Worm (Caenorhabditis elegans) whole organism, late embryonic: Measurements from ENCODE around the gene ZC53.1.

Source experiments
- C38D4.7 ChIP-seq: fragments of 200-800 bp; sonication (Bioruptor generic); optimal IDR thresholded peaks from 2 replicates; lab custom pipeline; 2018; ENCODE audit warnings: mild to moderate bottlenecking, missing genetic modification characterization, moderate library complexity, missing compliant biosample characterization
- K09A11.1 ChIP-seq: sonication (generic microtip); optimal IDR thresholded peaks from 2 replicates; lab custom pipeline; 2017; ENCODE audit warnings: antibody characterized with exemption, mild to moderate bottlenecking, missing genetic modification characterization, missing compliant biosample characterization; ENCODE audit not compliant: insufficient read depth
- T23F11.4 ChIP-seq: fragments of 200-800 bp; sonication (Bioruptor generic); optimal IDR thresholded peaks from 2 replicates; lab custom pipeline; 2018; ENCODE audit warnings: mild to moderate bottlenecking, missing genetic modification characterization, missing compliant biosample characterization
- Y22D7AL.16 ChIP-seq: sonication (generic microtip); optimal IDR thresholded peaks from 2 replicates; lab custom pipeline; 2016; ENCODE audit warnings: missing genetic modification characterization, missing compliant biosample characterization
- ahr-1 ChIP-seq: sonication (generic microtip); optimal IDR thresholded peaks from 2 replicates; lab custom pipeline; 2016; ENCODE audit warnings: missing genetic modification characterization, missing compliant biosample characterization
- ama-1 ChIP-seq: fragments of 150-350 bp; optimal IDR thresholded peaks from 2 replicates; lab custom pipeline; 2014
- ceh-14 ChIP-seq: sonication (generic microtip); optimal IDR thresholded peaks from 2 replicates; lab custom pipeline; 2016; ENCODE audit warnings: missing genotype, missing genetic modification characterization, missing compliant biosample characterization
- ceh-18 ChIP-seq: sonication (generic microtip); optimal IDR thresholded peaks from 2 replicates; lab custom pipeline; 2016; ENCODE audit warnings: missing genetic modification characterization, missing compliant biosample characterization
- ceh-19 ChIP-seq: fragments of 200-800 bp; sonication (Bioruptor generic); optimal IDR thresholded peaks from 2 replicates; lab custom pipeline; 2018; ENCODE audit warnings: mild to moderate bottlenecking, missing genetic modification characterization, missing compliant biosample characterization
- ceh-22 ChIP-seq: sonication (generic microtip); optimal IDR thresholded peaks from 2 replicates; lab custom pipeline; 2017; ENCODE audit warnings: missing biosample characterization, missing genetic modification characterization
- ceh-24 ChIP-seq: sonication (generic microtip); optimal IDR thresholded peaks from 2 replicates; lab custom pipeline; 2016; ENCODE audit warnings: mild to moderate bottlenecking, missing genetic modification characterization, missing compliant biosample characterization
- ceh-30 ChIP-seq: fragments of 150-350 bp; optimal IDR thresholded peaks from 2 replicates; lab custom pipeline; 2014; ENCODE audit warnings: missing biosample characterization, missing genetic modification characterization
- ceh-31 ChIP-seq: sonication (generic microtip); optimal IDR thresholded peaks from 2 replicates; lab custom pipeline; 2016; ENCODE audit warnings: missing genetic modification characterization, missing compliant biosample characterization
- ceh-34 ChIP-seq: sonication (generic microtip); optimal IDR thresholded peaks from 2 replicates; lab custom pipeline; 2016; ENCODE audit warnings: mild to moderate bottlenecking, missing genetic modification characterization, missing compliant biosample characterization
- ceh-45 ChIP-seq: fragments of 200-800 bp; sonication (Bioruptor generic); IDR thresholded peaks from 2 replicates; pipeline ENCODE4 v1.3.6; 2022; ENCODE audit warnings: missing genetic modification reagents, missing genetic modification characterization, missing compliant biosample characterization
- ceh-48 ChIP-seq: sonication (generic microtip); optimal IDR thresholded peaks from 2 replicates; lab custom pipeline; 2016; ENCODE audit warnings: missing genetic modification characterization, inconsistent platforms, missing compliant biosample characterization
- ceh-9 ChIP-seq: sonication (generic microtip); optimal IDR thresholded peaks from 2 replicates; lab custom pipeline; 2016; ENCODE audit warnings: mild to moderate bottlenecking, missing genetic modification characterization, inconsistent platforms, missing compliant biosample characterization
- che-1 ChIP-seq: sonication (generic microtip); optimal IDR thresholded peaks from 2 replicates; lab custom pipeline; 2016; ENCODE audit warnings: mild to moderate bottlenecking, missing genetic modification characterization, missing compliant biosample characterization
- dmd-4 ChIP-seq: sonication (generic microtip); optimal IDR thresholded peaks from 2 replicates; lab custom pipeline; 2016; ENCODE audit warnings: borderline replicate concordance, missing genetic modification characterization, missing compliant biosample characterization
- dve-1 ChIP-seq: sonication (generic microtip); optimal IDR thresholded peaks from 2 replicates; lab custom pipeline; 2017; ENCODE audit warnings: antibody characterized with exemption, mild to moderate bottlenecking, missing genetic modification characterization, missing compliant biosample characterization
- elt-2 ChIP-seq: sonication (generic microtip); optimal IDR thresholded peaks from 2 replicates; lab custom pipeline; 2016; ENCODE audit warnings: missing genetic modification reagents, missing genetic modification characterization, missing compliant biosample characterization
- elt-4 ChIP-seq: sonication (generic microtip); optimal IDR thresholded peaks from 2 replicates; lab custom pipeline; 2016; ENCODE audit warnings: missing genetic modification characterization, missing compliant biosample characterization
- eyg-1 ChIP-seq: sonication (generic microtip); optimal IDR thresholded peaks from 2 replicates; lab custom pipeline; 2016; ENCODE audit warnings: missing genotype, missing genetic modification characterization, missing compliant biosample characterization
- fkh-10 ChIP-seq: fragments of 150-350 bp; optimal IDR thresholded peaks from 2 replicates; lab custom pipeline; 2014; ENCODE audit warnings: missing biosample characterization, missing genetic modification reagents, missing genetic modification characterization
- fkh-6 ChIP-seq: sonication (generic microtip); optimal IDR thresholded peaks from 2 replicates; lab custom pipeline; 2016; ENCODE audit warnings: missing genetic modification characterization, missing compliant biosample characterization
- hlh-15 ChIP-seq: sonication (generic microtip); optimal IDR thresholded peaks from 2 replicates; lab custom pipeline; 2016; ENCODE audit warnings: missing genetic modification characterization, missing compliant biosample characterization
- hlh-30 ChIP-seq: sonication (generic microtip); optimal IDR thresholded peaks from 2 replicates; lab custom pipeline; 2017; ENCODE audit warnings: antibody characterized with exemption, missing genetic modification characterization, missing compliant biosample characterization; ENCODE audit not compliant: insufficient read depth
- lim-6 ChIP-seq: sonication (generic microtip); optimal IDR thresholded peaks from 2 replicates; lab custom pipeline; 2016; ENCODE audit warnings: missing genetic modification characterization, missing compliant biosample characterization
- lin-11 ChIP-seq: fragments of 200-800 bp; sonication (Bioruptor generic); optimal IDR thresholded peaks from 2 replicates; lab custom pipeline; 2018; ENCODE audit warnings: mild to moderate bottlenecking, missing genetic modification characterization, missing compliant biosample characterization
- madf-2 ChIP-seq: sonication (generic microtip); optimal IDR thresholded peaks from 2 replicates; lab custom pipeline; 2017; ENCODE audit warnings: missing genetic modification characterization, missing compliant biosample characterization
- mec-3 ChIP-seq: sonication (generic microtip); optimal IDR thresholded peaks from 2 replicates; lab custom pipeline; 2016; ENCODE audit warnings: borderline replicate concordance, missing genetic modification characterization, missing compliant biosample characterization
- nhr-11 ChIP-seq: fragments of 150-350 bp; optimal IDR thresholded peaks from 2 replicates; lab custom pipeline; 2014; ENCODE audit warnings: missing biosample characterization, missing genetic modification characterization
- nhr-232 ChIP-seq: sonication (generic microtip); optimal IDR thresholded peaks from 2 replicates; lab custom pipeline; 2016; ENCODE audit warnings: missing genetic modification characterization, missing compliant biosample characterization
- odd-2 ChIP-seq: sonication (generic microtip); optimal IDR thresholded peaks from 2 replicates; lab custom pipeline; 2017; ENCODE audit warnings: antibody characterized with exemption, mild to moderate bottlenecking, missing genetic modification characterization, missing compliant biosample characterization
- pag-3 ChIP-seq: sonication (generic microtip); optimal IDR thresholded peaks from 2 replicates; lab custom pipeline; 2016; ENCODE audit warnings: missing compliant biosample characterization, missing genetic modification characterization, borderline replicate concordance
- pax-1 ChIP-seq: fragments of 150-350 bp; optimal IDR thresholded peaks from 2 replicates; lab custom pipeline; 2014; ENCODE audit warnings: missing biosample characterization, missing genetic modification characterization
- pha-2 ChIP-seq: sonication (generic microtip); optimal IDR thresholded peaks from 2 replicates; lab custom pipeline; 2017; ENCODE audit warnings: mild to moderate bottlenecking, missing genetic modification characterization, missing compliant biosample characterization
- pha-4 ChIP-seq: fragments of 150-350 bp; optimal IDR thresholded peaks from 2 replicates; lab custom pipeline; 2018; ENCODE audit warnings: missing biosample characterization, missing genetic modification reagents, missing genetic modification characterization
- pqm-1 ChIP-seq: sonication (generic microtip); optimal IDR thresholded peaks from 2 replicates; lab custom pipeline; 2016; ENCODE audit warnings: missing genetic modification characterization, missing compliant biosample characterization
- pros-1 ChIP-seq: fragments of 150-350 bp; optimal IDR thresholded peaks from 2 replicates; lab custom pipeline; 2014; ENCODE audit warnings: missing biosample characterization, missing genetic modification reagents, missing genetic modification characterization
- ref-2 ChIP-seq: sonication (generic microtip); optimal IDR thresholded peaks from 2 replicates; lab custom pipeline; 2016; ENCODE audit warnings: missing genetic modification characterization, missing compliant biosample characterization
- rnt-1 ChIP-seq: sonication (generic microtip); optimal IDR thresholded peaks from 2 replicates; lab custom pipeline; 2016; ENCODE audit warnings: missing genetic modification characterization, missing compliant biosample characterization
- sdc-2 ChIP-seq: sonication (generic microtip); optimal IDR thresholded peaks from 2 replicates; lab custom pipeline; 2016; ENCODE audit warnings: missing genotype, missing genetic modification characterization, missing compliant biosample characterization
- sox-2 ChIP-seq: fragments of 200-800 bp; sonication (Bioruptor generic); IDR thresholded peaks from 2 replicates; pipeline ENCODE4 v1.3.6; 2022; ENCODE audit warnings: missing genetic modification reagents, missing genetic modification characterization, missing compliant biosample characterization
- syd-9 ChIP-seq: sonication (generic microtip); optimal IDR thresholded peaks from 2 replicates; lab custom pipeline; 2016; ENCODE audit warnings: mild to moderate bottlenecking, missing genetic modification characterization, moderate library complexity, missing compliant biosample characterization
- tbx-2 ChIP-seq: sonication (generic microtip); optimal IDR thresholded peaks from 2 replicates; lab custom pipeline; 2016; ENCODE audit warnings: missing genetic modification characterization, missing compliant biosample characterization
- tbx-7 ChIP-seq: sonication (generic microtip); optimal IDR thresholded peaks from 2 replicates; lab custom pipeline; 2016; ENCODE audit warnings: missing genotype, missing genetic modification characterization, missing compliant biosample characterization
- ttx-3 ChIP-seq: sonication (generic microtip); optimal IDR thresholded peaks from 2 replicates; lab custom pipeline; 2016; ENCODE audit warnings: missing genetic modification reagents, missing genetic modification characterization, missing compliant biosample characterization
- unc-3 ChIP-seq, 2 experiments: fragments of 200-800 bp in 1 of 2; sonication (Bioruptor generic) in 1 of 2; sonication (generic microtip) in 1 of 2; conservative IDR thresholded peaks in 1 of 2; optimal IDR thresholded peaks in 1 of 2; 2 replicates each; pipeline versions ENCODE4 v1.3.6 to Lab custom; 2016 to 2022; ENCODE audit warnings: missing compliant biosample characterization in 2 of 2, missing genetic modification characterization in 2 of 2, missing genetic modification reagents in 1 of 2
- unc-42 ChIP-seq: sonication (generic microtip); optimal IDR thresholded peaks from 2 replicates; lab custom pipeline; 2016; ENCODE audit warnings: missing genotype, missing genetic modification characterization, missing compliant biosample characterization
- unc-86 ChIP-seq: sonication (generic microtip); optimal IDR thresholded peaks from 2 replicates; lab custom pipeline; 2016; ENCODE audit warnings: missing genetic modification characterization, missing compliant biosample characterization
- zip-5 ChIP-seq: sonication (generic microtip); optimal IDR thresholded peaks from 2 replicates; lab custom pipeline; 2016; ENCODE audit warnings: missing genetic modification characterization, missing compliant biosample characterization
- ztf-16 ChIP-seq: sonication (generic microtip); optimal IDR thresholded peaks from 2 replicates; lab custom pipeline; 2017; ENCODE audit warnings: missing genetic modification characterization, missing compliant biosample characterization

ZC53.1 gene

DNA sequence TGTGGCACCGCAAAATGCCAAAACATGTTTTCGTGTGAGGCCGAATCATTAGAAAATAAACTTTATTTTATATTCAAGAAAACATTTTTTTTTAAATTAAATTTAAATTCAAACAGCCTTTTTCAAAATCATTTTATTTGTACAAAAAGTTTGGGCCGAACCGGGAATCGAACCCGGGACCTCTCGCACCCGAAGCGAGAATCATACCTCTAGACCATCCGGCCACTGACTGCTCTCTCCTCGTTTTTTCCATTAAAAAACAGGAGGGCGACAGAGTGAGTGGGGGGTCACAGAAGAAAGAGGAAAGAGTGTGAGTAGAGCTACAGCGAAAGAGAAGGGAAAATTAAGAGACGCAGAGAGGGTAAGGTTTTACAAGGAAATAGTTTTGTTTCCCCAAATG lies 32.5 kb downstream of the ZC53.1 start:
- TF ChIP-seq ceh-18 (tag; lab: Kevin White, UChicago) (peak; percentile 40), tbx-2 (tag; lab: Kevin White, UChicago) (peak; percentile 78), ztf-16 (peak; percentile 66), T23F11.4 (GFP tag; lab: Kevin White, UChicago) (peak; percentile 51), madf-2 (tag; lab: Kevin White, UChicago) (peak; percentile 4), hlh-15 (tag; lab: Kevin White, UChicago) (peak; percentile 50), pha-2 (tag; lab: Kevin White, UChicago) (peak; percentile 71), nhr-232 (peak; percentile 61), mec-3 (tag; lab: Kevin White, UChicago) (no peak), ama-1 (lab: Kevin White, UChicago) (no peak), dve-1 (tag; lab: Kevin White, UChicago) (no peak), nhr-11 (tag; lab: Kevin White, UChicago) (no peak), ceh-45 (GFP tag; lab: Robert Waterston, UW) (peak; percentile 41; the same call in 1 of the 2 replicates), elt-4 (tag; lab: Kevin White, UChicago) (no peak), ceh-48 (tag; lab: Kevin White, UChicago) (peak; percentile 53), sox-2 (GFP tag; lab: Robert Waterston, UW) (peak; percentile 68), che-1 (tag; lab: Kevin White, UChicago) (peak; percentile 77), lim-6 (tag; lab: Kevin White, UChicago) (no peak), lin-11 (tag; lab: Kevin White, UChicago) (peak; percentile 60), ceh-31 (tag; lab: Kevin White, UChicago) (no peak), ceh-19 (GFP tag; lab: Kevin White, UChicago) (peak; percentile 82), ceh-30 (tag; lab: Kevin White, UChicago) (peak; percentile 3), pax-1 (no peak), ceh-34 (tag; lab: Kevin White, UChicago) (peak; percentile 51), ceh-9 (tag; lab: Kevin White, UChicago) (peak; percentile 46), ceh-24 (peak; percentile 7), syd-9 (peak; percentile 5), fkh-10 (GFP tag; lab: Kevin White, UChicago) (no peak), ceh-22 (tag; lab: Kevin White, UChicago) (no peak), K09A11.1 (tag; lab: Kevin White, UChicago) (peak; percentile 61), ahr-1 (tag; lab: Kevin White, UChicago) (peak; percentile 30), pha-4 (no peak), pag-3 (tag; lab: Kevin White, UChicago) (no peak), dmd-4 (tag; lab: Kevin White, UChicago) (no peak), ref-2 (peak; percentile 76), ceh-14 (tag; lab: Kevin White, UChicago) (peak; percentile 2), pros-1 (tag; lab: Kevin White, UChicago) (no peak), pqm-1 (tag; lab: Kevin White, UChicago) (peak; percentile 33), tbx-7 (tag; lab: Kevin White, UChicago) (peak; percentile 4), unc-86 (tag; lab: Kevin White, UChicago) (peak; percentile 57), hlh-30 (no peak), fkh-6 (tag; lab: Kevin White, UChicago) (peak; percentile 65), zip-5 (tag; lab: Kevin White, UChicago) (peak; percentile 29), eyg-1 (tag; lab: Kevin White, UChicago) (peak; percentile 39), unc-3 (GFP tag; conservative IDR thresholded peaks at IDR 0.05; lab: Robert Waterston, UW) (peak; percentile 51), unc-3 (tag; optimal IDR thresholded peaks at IDR 0.05; lab: Kevin White, UChicago) (no peak), unc-42 (tag; lab: Kevin White, UChicago) (peak; percentile 32), C38D4.7 (peak; percentile 65), odd-2 (tag; lab: Kevin White, UChicago) (peak; percentile 48), ttx-3 (peak; percentile 46), sdc-2 (tag; lab: Kevin White, UChicago) (peak; percentile 94), Y22D7AL.16 (tag; lab: Kevin White, UChicago) (peak; percentile 24), rnt-1 (tag; lab: Kevin White, UChicago) (peak; percentile 61), elt-2 (tag; lab: Kevin White, UChicago) (peak; percentile 85)
